Worm (Caenorhabditis elegans) whole organism, early embryonic: ENCODE results near the gene srab-23.

ENCODE experiments used
- B0310.2 ChIP-seq: sonication (generic microtip); optimal IDR thresholded peaks from 2 replicates; lab custom pipeline; 2016; ENCODE audit warnings: mild to moderate bottlenecking, missing genetic modification characterization, missing compliant biosample characterization
- F13C5.2 ChIP-seq: sonication (generic microtip); optimal IDR thresholded peaks from 2 replicates; lab custom pipeline; 2017; ENCODE audit warnings: mild to moderate bottlenecking, missing genetic modification characterization, inconsistent platforms, missing compliant biosample characterization
- aly-1 ChIP-seq: sonication (generic microtip); optimal IDR thresholded peaks from 2 replicates; lab custom pipeline; 2016; ENCODE audit warnings: missing genetic modification characterization, missing compliant biosample characterization
- ama-1 ChIP-seq: fragments of 150-350 bp; optimal IDR thresholded peaks from 2 replicates; lab custom pipeline; 2014
- ceh-13 ChIP-seq: fragments of 200-800 bp; sonication (Bioruptor generic); optimal IDR thresholded peaks from 2 replicates; lab custom pipeline; 2018; ENCODE audit warnings: mild to moderate bottlenecking, missing genetic modification characterization, missing compliant biosample characterization
- ceh-36 ChIP-seq: sonication (generic microtip); optimal IDR thresholded peaks from 2 replicates; lab custom pipeline; 2016; ENCODE audit warnings: missing genetic modification characterization, inconsistent platforms, missing compliant biosample characterization
- ets-7 ChIP-seq: sonication (generic microtip); optimal IDR thresholded peaks from 2 replicates; lab custom pipeline; 2016; ENCODE audit warnings: missing genotype, missing genetic modification characterization, missing compliant biosample characterization
- flt-1 ChIP-seq: fragments of 200-800 bp; sonication (Bioruptor generic); IDR thresholded peaks from 2 replicates; pipeline ENCODE4 v1.3.6; 2022; ENCODE audit warnings: missing genetic modification characterization, missing compliant biosample characterization
- hmg-4 ChIP-seq: fragments of 200-800 bp; sonication (Bioruptor generic); optimal IDR thresholded peaks from 2 replicates; lab custom pipeline; 2018; ENCODE audit warnings: mild to moderate bottlenecking, missing genetic modification characterization, missing compliant biosample characterization
- hnd-1 ChIP-seq: sonication (generic microtip); optimal IDR thresholded peaks from 2 replicates; lab custom pipeline; 2016; ENCODE audit warnings: missing genetic modification characterization, missing compliant biosample characterization
- scrt-1 ChIP-seq: fragments of 200-800 bp; sonication (Bioruptor generic); IDR thresholded peaks from 2 replicates; pipeline ENCODE4 v1.3.6; 2022; ENCODE audit warnings: missing genetic modification characterization, missing compliant biosample characterization
- tbx-11 ChIP-seq: fragments of 200-800 bp; sonication (Bioruptor generic); IDR thresholded peaks from 2 replicates; pipeline ENCODE4 v1.3.6; 2022; ENCODE audit warnings: missing genetic modification characterization, missing compliant biosample characterization
- tbx-37 ChIP-seq: fragments of 200-800 bp; sonication (Bioruptor generic); conservative IDR thresholded peaks from 2 replicates; pipeline ENCODE4 v1.3.6; 2022; ENCODE audit warnings: missing genetic modification reagents, missing genetic modification characterization, missing compliant biosample characterization
- tra-4 ChIP-seq: sonication (generic microtip); optimal IDR thresholded peaks from 2 replicates; lab custom pipeline; 2017; ENCODE audit warnings: missing genetic modification characterization, missing compliant biosample characterization

DNA sequence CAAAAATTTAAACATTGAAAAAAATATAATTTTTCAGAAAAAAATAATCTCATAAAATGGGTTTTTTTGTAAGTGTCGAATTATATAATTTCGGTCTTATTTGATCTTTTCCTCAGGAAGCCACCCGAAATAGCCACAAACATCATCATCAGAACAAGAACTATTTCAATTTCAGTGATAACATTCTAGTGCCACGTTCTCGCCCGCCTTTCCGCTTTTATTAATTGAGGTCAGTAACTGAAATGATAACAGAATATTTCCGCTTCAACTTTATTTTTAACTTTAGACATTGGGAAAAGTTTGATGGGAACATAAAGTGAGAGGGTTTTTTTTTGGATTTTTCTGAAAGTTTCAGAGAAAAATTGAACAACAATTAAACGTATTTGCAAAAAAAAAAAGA is 46.2 kb downstream of the srab-23 start:
- TF ChIP-seq ets-7 (tag; lab: Kevin White, UChicago), result no peak
- no peak for TF ChIP-seq hmg-4 (GFP tag; lab: Kevin White, UChicago)
- no peak for TF ChIP-seq ama-1 (lab: Kevin White, UChicago)
- TF ChIP-seq scrt-1 (GFP tag; lab: Robert Waterston, UW), result no peak
- TF ChIP-seq tbx-11 (GFP tag; lab: Robert Waterston, UW), result no peak
- TF ChIP-seq ceh-13 (GFP tag; lab: Kevin White, UChicago), result no peak
- TF ChIP-seq hnd-1 (tag; lab: Kevin White, UChicago), result no peak
- no peak for TF ChIP-seq B0310.2 (tag; lab: Kevin White, UChicago)
- no peak for TF ChIP-seq aly-1 (tag; lab: Kevin White, UChicago)
- TF ChIP-seq F13C5.2 (tag; lab: Kevin White, UChicago), result no peak
- no peak for TF ChIP-seq flt-1 (GFP tag; lab: Robert Waterston, UW)
- no peak for TF ChIP-seq tbx-37 (GFP tag; lab: Robert Waterston, UW)
- no peak for TF ChIP-seq ceh-36 (tag; lab: Kevin White, UChicago)
- no peak for TF ChIP-seq tra-4 (tag; lab: Kevin White, UChicago)
